Fruit fly (Drosophila melanogaster): Measurements from ENCODE around the gene CG34300.

Gene CG34300

DNA sequence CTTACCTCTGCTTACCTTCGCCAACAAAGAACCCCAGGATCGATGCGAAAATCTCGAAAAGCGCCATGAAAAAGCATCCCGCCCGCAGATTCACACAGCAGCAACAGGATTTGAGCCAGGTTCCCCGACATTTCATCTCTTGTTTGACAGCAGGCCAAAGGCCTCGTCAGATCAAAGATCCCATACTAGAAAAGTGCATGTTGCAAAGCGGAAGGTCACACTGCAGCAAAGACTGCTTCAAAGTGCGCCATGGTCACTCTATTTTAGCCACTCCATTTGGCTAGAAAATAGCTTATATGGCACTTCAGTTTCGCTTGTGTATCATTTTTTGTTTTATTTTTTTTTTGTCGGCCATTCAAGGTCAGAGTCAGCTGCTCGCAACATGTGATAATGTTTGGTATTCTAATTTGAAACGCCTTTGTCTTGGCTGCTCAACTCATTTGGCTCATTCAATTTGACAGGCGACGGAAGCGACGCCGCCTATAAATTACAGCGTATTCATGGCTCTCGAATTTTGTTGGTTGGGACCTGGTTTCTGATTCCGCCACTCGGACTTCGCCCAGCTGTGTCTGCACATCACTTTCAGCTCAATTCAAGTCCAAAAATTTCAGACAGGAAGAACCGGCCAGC lies at the start of gene CG34300:
Gene CG34300 (minus strand): TSS at position 136 of the 630 bp plus-strand sequence.
- no peak for TF ChIP-seq CG5204 (GFP tag; optimal IDR thresholded peaks at IDR 0.05)
- TF ChIP-seq ovo (GFP tag; optimal IDR thresholded peaks at IDR 0.05), result no peak
- TF ChIP-seq cic (GFP tag; optimal IDR thresholded peaks at IDR 0.05), result no peak
- no peak for TF ChIP-seq CG7045 (GFP tag; optimal IDR thresholded peaks at IDR 0.05)
- no peak for TF ChIP-seq Crg-1 (GFP tag; optimal IDR thresholded peaks at IDR 0.05)
- TF ChIP-seq bab1 (GFP tag; optimal IDR thresholded peaks at IDR 0.05), result no peak
- TF ChIP-seq Clk (GFP tag; optimal IDR thresholded peaks at IDR 0.05), result no peak
- no peak for TF ChIP-seq tj (GFP tag; optimal IDR thresholded peaks at IDR 0.05)
- TF ChIP-seq cnc (optimal IDR thresholded peaks at IDR 0.05), result no peak
- TF ChIP-seq CG33017 (tag; optimal IDR thresholded peaks at IDR 0.05), result no peak
- TF ChIP-seq CG14711 (tag; optimal IDR thresholded peaks at IDR 0.05), result no peak
- no peak for TF ChIP-seq CG11617 (GFP tag; optimal IDR thresholded peaks at IDR 0.05)
- TF ChIP-seq pad (GFP tag; optimal IDR thresholded peaks at IDR 0.05), result no peak
- no peak for TF ChIP-seq kay (GFP tag; ENCODE audit: borderline replicate concordance)
- no peak for TF ChIP-seq CG7101 (tag; optimal IDR thresholded peaks at IDR 0.05)

- TF ChIP-seq toe (GFP tag; optimal IDR thresholded peaks at IDR 0.05), result no peak
- no peak for TF ChIP-seq CG1620 (GFP tag; optimal IDR thresholded peaks at IDR 0.05)
- no peak for TF ChIP-seq CG7101 (tag; optimal IDR thresholded peaks at IDR 0.05)
- no peak for TF ChIP-seq Crg-1 (GFP tag; optimal IDR thresholded peaks at IDR 0.05)
- no peak for TF ChIP-seq CG33017 (tag; optimal IDR thresholded peaks at IDR 0.05)
- no peak for TF ChIP-seq CG5204 (GFP tag; optimal IDR thresholded peaks at IDR 0.05)
These were observed 48.3 kb upstream of the CG34300 start for dm6 chr3R:30354729-30355128.

DNA sequence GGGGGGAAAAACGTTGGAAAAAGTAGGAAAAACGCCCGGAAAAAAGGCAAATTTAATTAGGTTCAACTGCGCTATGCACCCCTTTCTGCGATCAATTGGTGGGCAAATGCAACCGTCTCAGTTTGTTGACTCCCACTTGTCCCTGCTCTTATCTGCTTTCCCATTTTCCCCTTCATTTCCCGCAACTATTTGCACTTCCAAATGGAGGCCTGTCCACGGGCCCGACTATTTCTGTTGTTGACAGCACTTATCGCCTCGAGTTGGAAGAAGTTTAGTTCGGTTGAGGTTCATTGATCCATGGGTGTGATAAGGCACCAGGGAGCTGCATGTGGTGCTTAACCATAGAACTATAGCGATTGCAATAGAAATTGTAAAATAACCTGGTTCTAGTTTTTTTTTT lies 46.2 kb upstream of the CG34300 start:
- TF ChIP-seq CG14711 (tag; optimal IDR thresholded peaks at IDR 0.05), result no peak
- no peak for TF ChIP-seq toe (GFP tag; optimal IDR thresholded peaks at IDR 0.05)
- TF ChIP-seq tj (GFP tag; optimal IDR thresholded peaks at IDR 0.05), result no peak
- TF ChIP-seq pad (GFP tag; optimal IDR thresholded peaks at IDR 0.05), result peak; percentile 32
- TF ChIP-seq Hr96 (GFP tag; optimal IDR thresholded peaks at IDR 0.05), result no peak
- TF ChIP-seq bab1 (GFP tag; optimal IDR thresholded peaks at IDR 0.05), result no peak
- peak; percentile 13 for TF ChIP-seq CG7045 (GFP tag; optimal IDR thresholded peaks at IDR 0.05)
- TF ChIP-seq CG1620 (GFP tag; optimal IDR thresholded peaks at IDR 0.05), result no peak
- peak; percentile 77 for TF ChIP-seq cic (GFP tag; optimal IDR thresholded peaks at IDR 0.05)
- peak; percentile 3 for TF ChIP-seq ovo (GFP tag; optimal IDR thresholded peaks at IDR 0.05)
- TF ChIP-seq cnc (optimal IDR thresholded peaks at IDR 0.05), result no peak
- TF ChIP-seq CG33017 (tag; optimal IDR thresholded peaks at IDR 0.05), result no peak
- TF ChIP-seq CG7101 (tag; optimal IDR thresholded peaks at IDR 0.05), result no peak
- no peak for TF ChIP-seq CG11617 (GFP tag; optimal IDR thresholded peaks at IDR 0.05)
- TF ChIP-seq kay (GFP tag; ENCODE audit: borderline replicate concordance), result no peak
- no peak for TF ChIP-seq CG5204 (GFP tag; optimal IDR thresholded peaks at IDR 0.05)
- TF ChIP-seq CG12768 (GFP tag; optimal IDR thresholded peaks at IDR 0.05), result peak; percentile 49
- TF ChIP-seq Mnt (GFP tag; optimal IDR thresholded peaks at IDR 0.05), result peak; percentile 9
- no peak for TF ChIP-seq Clk (GFP tag; optimal IDR thresholded peaks at IDR 0.05)
- TF ChIP-seq Crg-1 (GFP tag; optimal IDR thresholded peaks at IDR 0.05), result no peak

DNA sequence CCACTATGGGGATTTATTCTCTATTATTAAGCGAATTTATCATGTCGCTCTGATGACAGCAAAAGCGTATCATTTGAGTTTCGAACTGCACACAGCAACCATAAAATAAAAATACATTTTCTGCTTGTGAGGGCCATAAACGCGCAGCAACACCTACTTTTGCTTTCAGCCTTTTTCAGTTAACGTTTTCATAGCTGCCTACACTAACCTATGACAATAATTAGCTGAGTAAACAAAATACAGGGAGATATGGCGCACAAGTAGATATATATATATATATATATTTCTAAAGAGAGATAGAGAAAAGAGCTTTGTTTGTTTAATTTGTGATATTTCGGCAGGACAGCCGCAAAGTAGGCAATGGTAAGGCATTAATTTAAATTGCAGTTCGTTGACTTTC lies 39.0 kb upstream of the CG34300 start:
- TF ChIP-seq tj (GFP tag; optimal IDR thresholded peaks at IDR 0.05), result peak; percentile 67
- no peak for TF ChIP-seq CG11617 (GFP tag; optimal IDR thresholded peaks at IDR 0.05)
- no peak for TF ChIP-seq bab1 (GFP tag; optimal IDR thresholded peaks at IDR 0.05)
- TF ChIP-seq CG7101 (tag; optimal IDR thresholded peaks at IDR 0.05), result no peak
- no peak for TF ChIP-seq kay (GFP tag; ENCODE audit: borderline replicate concordance)

DNA sequence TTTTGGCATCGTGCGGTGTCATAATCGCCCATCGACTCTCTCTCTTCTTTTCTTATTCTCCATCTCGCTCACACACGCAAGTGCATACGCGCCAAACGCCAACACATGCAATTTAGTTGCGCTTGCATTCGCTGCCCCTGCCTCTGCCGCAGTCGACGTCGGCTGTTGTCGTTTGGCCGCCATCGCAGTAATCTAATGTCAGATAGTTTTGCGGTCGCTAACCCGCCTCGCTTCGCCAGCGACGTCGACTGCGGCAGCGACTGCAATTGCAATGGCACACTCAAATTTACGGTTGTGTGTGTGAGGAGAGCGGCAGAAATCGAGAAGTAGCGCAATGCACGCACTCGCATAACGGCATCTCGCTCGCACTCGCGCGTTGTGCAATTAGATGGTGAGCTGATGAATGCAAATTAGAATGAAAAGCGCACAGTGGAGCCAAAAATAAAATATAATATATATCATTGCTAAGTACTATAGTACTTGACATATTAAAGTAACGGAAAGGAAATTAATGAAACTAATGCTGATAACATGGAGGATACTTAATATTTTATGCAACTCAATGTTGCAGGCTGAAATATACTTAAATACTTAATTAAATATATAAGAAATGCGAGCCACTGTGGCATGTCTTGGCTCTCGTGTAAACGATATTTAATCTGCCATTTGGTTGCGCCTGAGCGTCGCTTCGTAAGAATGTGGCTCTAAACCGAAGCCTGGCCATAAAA lies 37.9 kb upstream of the CG34300 start:
- TF ChIP-seq CG5204 (GFP tag; optimal IDR thresholded peaks at IDR 0.05) (no peak), bab1 (GFP tag; optimal IDR thresholded peaks at IDR 0.05) (no peak), cic (GFP tag; optimal IDR thresholded peaks at IDR 0.05) (peak; percentile 31), Crg-1 (GFP tag; optimal IDR thresholded peaks at IDR 0.05) (no peak), toe (GFP tag; optimal IDR thresholded peaks at IDR 0.05) (no peak), Hr96 (GFP tag; optimal IDR thresholded peaks at IDR 0.05) (no peak), ovo (GFP tag; optimal IDR thresholded peaks at IDR 0.05) (peak; percentile 84), Clk (GFP tag; optimal IDR thresholded peaks at IDR 0.05) (no peak), CG7101 (tag; optimal IDR thresholded peaks at IDR 0.05) (no peak), Mnt (GFP tag; optimal IDR thresholded peaks at IDR 0.05) (no peak), pad (GFP tag; optimal IDR thresholded peaks at IDR 0.05) (peak; percentile 35), kay (GFP tag; ENCODE audit: borderline replicate concordance) (peak; percentile 59), tj (GFP tag; optimal IDR thresholded peaks at IDR 0.05) (peak; percentile 50)

dm6 chr3R:30343453-30344220 lies 37.2 kb upstream of the CG34300 start:
- TF ChIP-seq pad (GFP tag; optimal IDR thresholded peaks at IDR 0.05) (no peak), tj (GFP tag; optimal IDR thresholded peaks at IDR 0.05) (peak; percentile 54)
